Worm (Caenorhabditis elegans): ENCODE measurements around the gene nlp-67.
A peak's percentile ranks its signal among the peaks of the same experiment; 100 is the strongest.

- TF ChIP-seq elt-2 (tag; optimal IDR thresholded peaks at IDR 0.05) (peak; percentile 84), egl-27 (tag; optimal IDR thresholded peaks at IDR 0.05) (no peak), lin-39 (tag; optimal IDR thresholded peaks at IDR 0.05) (no peak), fkh-2 (tag; optimal IDR thresholded peaks at IDR 0.05) (no peak), egl-5 (tag; optimal IDR thresholded peaks at IDR 0.05) (no peak), ZK546.5 (tag; optimal IDR thresholded peaks at IDR 0.05) (no peak), nhr-11 (tag; optimal IDR thresholded peaks at IDR 0.05) (no peak), daf-12 (tag; optimal IDR thresholded peaks at IDR 0.05) (no peak)
Measured at ce11 chrX:16163402-16163801, 20.8 kb upstream of the nlp-67 start, which contains the start of gene F09C8.1.
